Fruit fly (Drosophila melanogaster) whole organism, wandering third instar larva: Measurements from ENCODE around the gene CG12971.

Experiments
- CG32264 ChIP-seq: fragments of 200-800 bp; sonication (Bioruptor generic); optimal IDR thresholded peaks from 2 replicates; lab custom pipeline; 2016; ENCODE audit warnings: missing biosample characterization, missing genetic modification characterization
- CG9705 ChIP-seq: fragments of 200-800 bp; sonication (Bioruptor generic); optimal IDR thresholded peaks from 2 replicates; lab custom pipeline; 2018; ENCODE audit warnings: missing biosample characterization, mild to moderate bottlenecking, missing genetic modification characterization
- Dfd ChIP-seq: fragments of >200 bp; optimal IDR thresholded peaks from 2 replicates; lab custom pipeline; 2017; ENCODE audit warnings: missing biosample characterization, missing genetic modification characterization
- Dif ChIP-seq: fragments of 200-275, 200-300 bp; sonication (Bioruptor generic); optimal IDR thresholded peaks from 2 replicates; lab custom pipeline; 2018; ENCODE audit warnings: missing biosample characterization, missing genetic modification characterization; ENCODE audit not compliant: partially characterized antibody
- HLH106 ChIP-seq: fragments of 200-800 bp; optimal IDR thresholded peaks from 3 replicates; lab custom pipeline; 2019; ENCODE audit warnings: missing biosample characterization, mild to moderate bottlenecking, missing genetic modification characterization, moderate library complexity
- Hr78 ChIP-seq: fragments of >200 bp; optimal IDR thresholded peaks from 2 replicates; lab custom pipeline; 2017; ENCODE audit warnings: missing biosample characterization, missing genetic modification characterization
- Hr83 ChIP-seq: fragments of 200-300 bp; sonication (Bioruptor generic); optimal IDR thresholded peaks from 2 replicates; lab custom pipeline; 2016; ENCODE audit warnings: missing biosample characterization, mild to moderate bottlenecking, missing genetic modification characterization, moderate library complexity; ENCODE audit not compliant: poor library complexity, severe bottlenecking
- Mio ChIP-seq: sonication (Bioruptor generic); optimal IDR thresholded peaks from 2 replicates; lab custom pipeline; 2016; ENCODE audit warnings: missing biosample characterization, missing genetic modification characterization
- Myc ChIP-seq: fragments of >200 bp; optimal IDR thresholded peaks from 2 replicates; lab custom pipeline; 2017
- N ChIP-seq: fragments of >200 bp; optimal IDR thresholded peaks from 2 replicates; lab custom pipeline; 2018; ENCODE audit warnings: missing biosample characterization, missing external identifiers, missing genetic modification characterization
- OdsH ChIP-seq: fragments of 200-800 bp; sonication (Bioruptor generic); optimal IDR thresholded peaks from 2 replicates; lab custom pipeline; 2016; ENCODE audit warnings: missing biosample characterization, mild to moderate bottlenecking, missing genetic modification characterization
- Rel ChIP-seq, 2 experiments: fragments of 200-800 bp; sonication (Bioruptor generic) in 1 of 2; optimal IDR thresholded peaks; 2 replicates in 1 of 2; 3 replicates in 1 of 2; lab custom pipeline; 2016 to 2019; ENCODE audit warnings: mild to moderate bottlenecking in 2 of 2, missing biosample characterization in 2 of 2, missing genetic modification characterization in 2 of 2, moderate library complexity in 1 of 2
- Vsx2 ChIP-seq: fragments of 200-300, 225-300 bp; sonication (Bioruptor generic); optimal IDR thresholded peaks from 2 replicates; lab custom pipeline; 2018; ENCODE audit warnings: missing biosample characterization, missing genetic modification characterization; ENCODE audit not compliant: partially characterized antibody
- br ChIP-seq: fragments of 200-800 bp; sonication (Bioruptor generic); optimal IDR thresholded peaks from 2 replicates; lab custom pipeline; 2016; ENCODE audit warnings: missing biosample characterization, missing genetic modification characterization
- dl ChIP-seq, 2 experiments: fragments of 175-275, 200-275 bp in 1 of 2; fragments of 200-275 bp in 1 of 2; sonication (Bioruptor generic); optimal IDR thresholded peaks; lab custom pipeline; 2018; ENCODE audit warnings: mild to moderate bottlenecking in 2 of 2, missing biosample characterization in 2 of 2, missing genetic modification characterization in 2 of 2, moderate library complexity in 2 of 2; ENCODE audit not compliant: partially characterized antibody in 2 of 2, insufficient read depth in 1 of 2
- dmrt93B ChIP-seq: fragments of 200-800 bp; sonication (Bioruptor generic); optimal IDR thresholded peaks from 2 replicates; lab custom pipeline; 2018; ENCODE audit warnings: missing biosample characterization, mild to moderate bottlenecking, missing genetic modification characterization
- dsf ChIP-seq: sonication (Bioruptor generic); optimal IDR thresholded peaks from 2 replicates; lab custom pipeline; 2016; ENCODE audit warnings: missing biosample characterization, missing genetic modification characterization, borderline replicate concordance
- ey ChIP-seq: fragments of 200-800 bp; sonication (Bioruptor generic); optimal IDR thresholded peaks from 2 replicates; lab custom pipeline; 2016; ENCODE audit warnings: missing biosample characterization, missing genetic modification characterization
- foxo ChIP-seq, 2 experiments: fragments of 200-800 bp; sonication (Bioruptor generic); optimal IDR thresholded peaks; 2 replicates in 1 of 2; 3 replicates in 1 of 2; lab custom pipeline; 2016 to 2017; ENCODE audit warnings: missing biosample characterization in 2 of 2, missing genetic modification characterization in 2 of 2
- fru ChIP-seq: fragments of 200-800 bp; sonication (Bioruptor generic); optimal IDR thresholded peaks from 3 replicates; lab custom pipeline; 2016; ENCODE audit warnings: missing biosample characterization, mild to moderate bottlenecking, missing genetic modification characterization
- h ChIP-seq: fragments of 200-800 bp; sonication (Bioruptor generic); optimal IDR thresholded peaks from 3 replicates; lab custom pipeline; 2016; ENCODE audit warnings: missing biosample characterization, mild to moderate bottlenecking, missing genetic modification characterization
- jim ChIP-seq: fragments of 175-275, 200-325 bp; sonication (Bioruptor generic); optimal IDR thresholded peaks from 2 replicates; lab custom pipeline; 2016; ENCODE audit warnings: missing biosample characterization, mild to moderate bottlenecking, missing genetic modification characterization
- lola ChIP-seq: fragments of >200 bp; optimal IDR thresholded peaks from 2 replicates; lab custom pipeline; 2017; ENCODE audit warnings: missing biosample characterization, missing genetic modification characterization
- pan ChIP-seq: fragments of >200 bp; optimal IDR thresholded peaks from 2 replicates; lab custom pipeline; 2017
- rgr ChIP-seq: fragments of 200-800 bp; sonication (Bioruptor generic); optimal IDR thresholded peaks from 3 replicates; lab custom pipeline; 2016; ENCODE audit warnings: missing biosample characterization, mild to moderate bottlenecking, missing genetic modification characterization
- sv ChIP-seq: fragments of 200-800 bp; sonication (Bioruptor generic); optimal IDR thresholded peaks from 3 replicates; lab custom pipeline; 2016; ENCODE audit warnings: missing biosample characterization, missing genetic modification characterization
- tai ChIP-seq: sonication (Bioruptor generic); optimal IDR thresholded peaks from 2 replicates; lab custom pipeline; 2016; ENCODE audit warnings: missing biosample characterization, missing genetic modification characterization

Gene CG12971

dm6 chr3L:21324724-21325123, 31.6 kb downstream of the CG12971 start:
- TF ChIP-seq CG9705 (GFP tag; lab: Kevin White, UChicago), result no peak
- no peak for TF ChIP-seq pan
- no peak for TF ChIP-seq CG32264 (GFP tag; lab: Kevin White, UChicago)
- TF ChIP-seq sv, result no peak
- no peak for TF ChIP-seq ey (GFP tag; lab: Kevin White, UChicago)
- no peak for TF ChIP-seq Mio (GFP tag; lab: Kevin White, UChicago)
- no peak for TF ChIP-seq N (GFP tag; lab: Kevin White, UChicago)

dm6 chr3L:21321807-21322503, 34.3 kb downstream of the CG12971 start:
- TF ChIP-seq ey (GFP tag; lab: Kevin White, UChicago), result peak; percentile 38
- TF ChIP-seq foxo (GFP tag; optimal IDR thresholded peaks at IDR 0.05; lab: Kevin White, UChicago), result peak in 1 of 2 experiments; percentile 25
- no peak for TF ChIP-seq Hr83 (GFP tag; lab: Kevin White, UChicago)
- peak; percentile 28 for TF ChIP-seq fru (GFP tag; lab: Kevin White, UChicago)
- TF ChIP-seq dmrt93B, result no peak
- peak; percentile 6 for TF ChIP-seq OdsH (GFP tag; lab: Kevin White, UChicago)
- TF ChIP-seq br (GFP tag; lab: Kevin White, UChicago), result peak; percentile 5
- TF ChIP-seq dsf, result no peak
- TF ChIP-seq HLH106 (tag; lab: Kevin White, UChicago), result peak; percentile 28

- TF ChIP-seq Dfd (GFP tag; lab: Kevin White, UChicago) (peak; percentile 98), tai (no peak)
- TF ChIP-seq, all 38 proteins: peak for 1
Measured at dm6 chr3L:21319957-21320356, 36.3 kb downstream of the CG12971 start.

- TF ChIP-seq Rel (GFP tag; optimal IDR thresholded peaks at IDR 0.05; lab: Kevin White, UChicago) (no peak), Rel (tag; optimal IDR thresholded peaks at IDR 0.05; lab: Kevin White, UChicago) (no peak), h (GFP tag; lab: Kevin White, UChicago) (no peak), rgr (no peak), Hr78 (no peak), dl (GFP tag; optimal IDR thresholded peaks at IDR 0.05; lab: Kevin White, UChicago; ENCODE audit: insufficient read depth in 1 of 2, partially characterized antibody in 2 of 2) (no peak), lola (GFP tag; lab: Kevin White, UChicago) (no peak), Mio (GFP tag; lab: Kevin White, UChicago) (no peak), br (GFP tag; lab: Kevin White, UChicago) (no peak)
Measured at dm6 chr3L:21319313-21319907, 36.9 kb downstream of the CG12971 start.

- TF ChIP-seq CG9705 (GFP tag; lab: Kevin White, UChicago), result no peak
- TF ChIP-seq OdsH (GFP tag; lab: Kevin White, UChicago), result no peak
- TF ChIP-seq Rel (GFP tag; optimal IDR thresholded peaks at IDR 0.05; lab: Kevin White, UChicago), result no peak
- no peak for TF ChIP-seq Rel (tag; optimal IDR thresholded peaks at IDR 0.05; lab: Kevin White, UChicago)
- TF ChIP-seq Mio (GFP tag; lab: Kevin White, UChicago), result no peak
- no peak for TF ChIP-seq foxo (GFP tag; optimal IDR thresholded peaks at IDR 0.05; lab: Kevin White, UChicago)
- TF ChIP-seq jim, result no peak
- TF ChIP-seq N (GFP tag; lab: Kevin White, UChicago), result no peak
- no peak for TF ChIP-seq Dif
- TF ChIP-seq ey (GFP tag; lab: Kevin White, UChicago), result no peak
Measured at dm6 chr3L:21318474-21318873, 37.8 kb downstream of the CG12971 start, which contains the start of gene Rab26. Gene Rab26 (plus strand): TSS chr3L:21318774.

- TF ChIP-seq sv (no peak), Vsx2 (peak; percentile 44), Myc (peak; percentile 6), lola (GFP tag; lab: Kevin White, UChicago) (no peak), N (GFP tag; lab: Kevin White, UChicago) (peak; percentile 37), HLH106 (tag; lab: Kevin White, UChicago) (peak; percentile 22), h (GFP tag; lab: Kevin White, UChicago) (peak; percentile 20), Hr83 (GFP tag; lab: Kevin White, UChicago) (peak; percentile 38)
Measured at dm6 chr3L:21317416-21318259, 38.7 kb downstream of the CG12971 start, which contains the start of gene Pc. Gene Pc (minus strand): TSS chr3L:21318020.
